Worm (Caenorhabditis elegans) whole organism, L4/young adult: ENCODE results near the gene F45E1.1.

Source experiments
- W03F9.2 ChIP-seq: fragments of 150-350 bp; optimal IDR thresholded peaks from 2 replicates; lab custom pipeline; 2014; ENCODE audit warnings: missing biosample characterization, missing genetic modification characterization
- dao-5 ChIP-seq: sonication (generic microtip); optimal IDR thresholded peaks from 2 replicates; lab custom pipeline; 2016; ENCODE audit warnings: missing genotype, missing genetic modification characterization, moderate library complexity, missing compliant biosample characterization
- him-1 ChIP-seq: sonication (generic microtip); optimal IDR thresholded peaks from 2 replicates; lab custom pipeline; 2016; ENCODE audit warnings: missing genotype, missing genetic modification reagents, missing genetic modification characterization, missing compliant biosample characterization

- TF ChIP-seq dao-5 (tag; lab: Kevin White, UChicago) (no peak), W03F9.2 (tag; lab: Kevin White, UChicago) (no peak), him-1 (no peak)
Measured at ce11 chrX:7954328-7954727, 49.2 kb upstream of the F45E1.1 start, which contains the start of gene dct-1.
